Fruit fly (Drosophila melanogaster): ENCODE data around the gene Doc3.

Doc3 gene

dm6 chr3L:9004788-9005246 lies at the start of gene Doc3:
TSS of gene Doc3 (plus strand) at chr3L:9005196.
- TF ChIP-seq Vsx2 (GFP tag; optimal IDR thresholded peaks at IDR 0.05; ENCODE audit: partially characterized antibody) (peak; percentile 95), woc (GFP tag; optimal IDR thresholded peaks at IDR 0.05) (no peak), Rel (GFP tag; optimal IDR thresholded peaks at IDR 0.05) (no peak), Rel (tag; optimal IDR thresholded peaks at IDR 0.05) (peak; percentile 11), Myc (optimal IDR thresholded peaks at IDR 0.05) (no peak), dl (GFP tag; optimal IDR thresholded peaks at IDR 0.05; ENCODE audit: insufficient read depth in 1 of 2, partially characterized antibody in 2 of 2) (peak; percentile 40 to 70), usp (GFP tag; optimal IDR thresholded peaks at IDR 0.05) (no peak), Dif (GFP tag; optimal IDR thresholded peaks at IDR 0.05; ENCODE audit: partially characterized antibody) (peak; percentile 93)

dm6 chr3L:8955199-8955598 lies 49.8 kb upstream of the Doc3 start:
- no peak for TF ChIP-seq fru (GFP tag; optimal IDR thresholded peaks at IDR 0.05)
- no peak for TF ChIP-seq Hr83 (GFP tag; optimal IDR thresholded peaks at IDR 0.05; ENCODE audit: poor library complexity, severe bottlenecking)
- no peak for TF ChIP-seq dl (GFP tag; optimal IDR thresholded peaks at IDR 0.05; ENCODE audit: insufficient read depth in 1 of 2, partially characterized antibody in 2 of 2)
- no peak for TF ChIP-seq Rel (GFP tag; optimal IDR thresholded peaks at IDR 0.05)
- TF ChIP-seq Rel (tag; optimal IDR thresholded peaks at IDR 0.05), result no peak
- no peak for TF ChIP-seq ey (GFP tag; optimal IDR thresholded peaks at IDR 0.05)
- no peak for TF ChIP-seq CG9705 (GFP tag; optimal IDR thresholded peaks at IDR 0.05)
- no peak for TF ChIP-seq sage (GFP tag; optimal IDR thresholded peaks at IDR 0.05)
- no peak for TF ChIP-seq rgr (GFP tag; optimal IDR thresholded peaks at IDR 0.05)
- TF ChIP-seq Dif (GFP tag; optimal IDR thresholded peaks at IDR 0.05; ENCODE audit: partially characterized antibody), result no peak
- TF ChIP-seq CG32264 (GFP tag; optimal IDR thresholded peaks at IDR 0.05), result no peak
- no peak for TF ChIP-seq N (GFP tag; optimal IDR thresholded peaks at IDR 0.05)
- TF ChIP-seq CrebA (GFP tag; optimal IDR thresholded peaks at IDR 0.05; ENCODE audit: borderline replicate concordance), result no peak
- no peak for TF ChIP-seq foxo (GFP tag; optimal IDR thresholded peaks at IDR 0.05)
- TF ChIP-seq lola (GFP tag; optimal IDR thresholded peaks at IDR 0.05), result no peak
- no peak for TF ChIP-seq Mio (GFP tag; optimal IDR thresholded peaks at IDR 0.05)
- no peak for TF ChIP-seq psq (GFP tag; optimal IDR thresholded peaks at IDR 0.05)
- no peak for TF ChIP-seq sv (GFP tag; optimal IDR thresholded peaks at IDR 0.05)
- no peak for TF ChIP-seq GATAd (GFP tag; optimal IDR thresholded peaks at IDR 0.05)
- TF ChIP-seq Abd-B (GFP tag; optimal IDR thresholded peaks at IDR 0.05), result no peak
- TF ChIP-seq Hr78 (GFP tag; optimal IDR thresholded peaks at IDR 0.05), result no peak

dm6 chr3L:8956669-8957068 lies 48.3 kb upstream of the Doc3 start, which contains the start of gene mRpL12:
TSS of gene mRpL12 (plus strand) at chr3L:8956791.
- TF ChIP-seq tai (GFP tag; optimal IDR thresholded peaks at IDR 0.05) (no peak), Abd-B (GFP tag; optimal IDR thresholded peaks at IDR 0.05) (no peak), br (GFP tag; optimal IDR thresholded peaks at IDR 0.05) (no peak)

dm6 chr3L:8958557-8958956 lies 46.4 kb upstream of the Doc3 start, which contains the start of gene CG13313:
TSS of gene CG13313 (plus strand) at chr3L:8958857.
- no peak for TF ChIP-seq Sp1 (GFP tag; optimal IDR thresholded peaks at IDR 0.05)
- no peak for TF ChIP-seq psq (GFP tag; optimal IDR thresholded peaks at IDR 0.05)
- no peak for TF ChIP-seq lola (GFP tag; optimal IDR thresholded peaks at IDR 0.05)
- no peak for TF ChIP-seq Myc (optimal IDR thresholded peaks at IDR 0.05)
- no peak for TF ChIP-seq OdsH (GFP tag; optimal IDR thresholded peaks at IDR 0.05)
- no peak for TF ChIP-seq tai (GFP tag; optimal IDR thresholded peaks at IDR 0.05)
- TF ChIP-seq CrebA (GFP tag; optimal IDR thresholded peaks at IDR 0.05; ENCODE audit: borderline replicate concordance), result no peak
- TF ChIP-seq woc (GFP tag; optimal IDR thresholded peaks at IDR 0.05), result no peak
- no peak for TF ChIP-seq foxo (GFP tag; optimal IDR thresholded peaks at IDR 0.05)
- no peak for TF ChIP-seq ey (GFP tag; optimal IDR thresholded peaks at IDR 0.05)
- no peak for TF ChIP-seq sage (GFP tag; optimal IDR thresholded peaks at IDR 0.05)
- no peak for TF ChIP-seq Jra (GFP tag; optimal IDR thresholded peaks at IDR 0.05)
- no peak for TF ChIP-seq GATAd (GFP tag; optimal IDR thresholded peaks at IDR 0.05)
- no peak for TF ChIP-seq pan (optimal IDR thresholded peaks at IDR 0.05)
- no peak for TF ChIP-seq rgr (GFP tag; optimal IDR thresholded peaks at IDR 0.05)
- TF ChIP-seq Dfd (GFP tag; optimal IDR thresholded peaks at IDR 0.05), result no peak
- no peak for TF ChIP-seq Rel (GFP tag; optimal IDR thresholded peaks at IDR 0.05)
- no peak for TF ChIP-seq Rel (tag; optimal IDR thresholded peaks at IDR 0.05)
- no peak for TF ChIP-seq N (GFP tag; optimal IDR thresholded peaks at IDR 0.05)

- no peak for TF ChIP-seq GATAd (GFP tag; optimal IDR thresholded peaks at IDR 0.05)
- no peak for TF ChIP-seq usp (GFP tag; optimal IDR thresholded peaks at IDR 0.05)
- no peak for TF ChIP-seq CG9705 (GFP tag; optimal IDR thresholded peaks at IDR 0.05)
- TF ChIP-seq jim (GFP tag; optimal IDR thresholded peaks at IDR 0.05), result no peak
- no peak for TF ChIP-seq Dif (GFP tag; optimal IDR thresholded peaks at IDR 0.05; ENCODE audit: partially characterized antibody)
- TF ChIP-seq N (GFP tag; optimal IDR thresholded peaks at IDR 0.05), result no peak
- no peak for TF ChIP-seq Hr83 (GFP tag; optimal IDR thresholded peaks at IDR 0.05; ENCODE audit: poor library complexity, severe bottlenecking)
- TF ChIP-seq lola (GFP tag; optimal IDR thresholded peaks at IDR 0.05), result no peak
- no peak for TF ChIP-seq Myc (optimal IDR thresholded peaks at IDR 0.05)
- TF ChIP-seq Jra (GFP tag; optimal IDR thresholded peaks at IDR 0.05), result no peak
- no peak for TF ChIP-seq Mio (GFP tag; optimal IDR thresholded peaks at IDR 0.05)
- no peak for TF ChIP-seq sage (GFP tag; optimal IDR thresholded peaks at IDR 0.05)
- TF ChIP-seq CrebA (GFP tag; optimal IDR thresholded peaks at IDR 0.05; ENCODE audit: borderline replicate concordance), result no peak
- TF ChIP-seq rgr (GFP tag; optimal IDR thresholded peaks at IDR 0.05), result no peak
- no peak for TF ChIP-seq Abd-B (GFP tag; optimal IDR thresholded peaks at IDR 0.05)
Measured at dm6 chr3L:8964458-8964857, 40.5 kb upstream of the Doc3 start, which contains the start of gene ValRS-m. TSS of gene ValRS-m (minus strand) at chr3L:8964769.
